Worm (Caenorhabditis elegans) whole organism, midembryonic: ENCODE measurements around the gene Y62H9A.8.

Experiments used
- T22C8.4 ChIP-seq: fragments of 200-800 bp; sonication (Bioruptor generic); IDR thresholded peaks from 2 replicates; pipeline ENCODE4 v1.3.6; 2022; ENCODE audit warnings: missing genetic modification characterization, missing compliant biosample characterization
- cog-1 ChIP-seq: sonication (generic microtip); optimal IDR thresholded peaks from 2 replicates; lab custom pipeline; 2016; ENCODE audit warnings: missing genetic modification characterization, missing compliant biosample characterization
- flt-1 ChIP-seq: fragments of 200-800 bp; sonication (Bioruptor generic); IDR thresholded peaks from 2 replicates; pipeline ENCODE4 v1.3.6; 2022; ENCODE audit warnings: missing genetic modification characterization, missing compliant biosample characterization
- klf-2 ChIP-seq: fragments of 200-800 bp; sonication (Bioruptor generic); conservative IDR thresholded peaks from 2 replicates; pipeline ENCODE4 v1.3.6; 2022; ENCODE audit warnings: missing genetic modification reagents, missing genetic modification characterization, missing compliant biosample characterization
- med-1 ChIP-seq: sonication (generic microtip); optimal IDR thresholded peaks from 2 replicates; lab custom pipeline; 2017; ENCODE audit warnings: missing genetic modification characterization, mild to moderate bottlenecking, missing compliant biosample characterization, antibody characterized with exemption, missing genetic modification reagents; ENCODE audit not compliant: insufficient read depth
- ref-1 ChIP-seq: fragments of 200-800 bp; sonication (Bioruptor generic); conservative IDR thresholded peaks from 2 replicates; pipeline ENCODE4 v1.3.6; 2022; ENCODE audit warnings: missing genetic modification reagents, missing genetic modification characterization, missing compliant biosample characterization
- ztf-29 ChIP-seq: fragments of 200-800 bp; sonication (Bioruptor generic); IDR thresholded peaks from 2 replicates; pipeline ENCODE4 v1.3.6; 2022; ENCODE audit warnings: missing genetic modification reagents, missing genetic modification characterization, missing compliant biosample characterization

DNA sequence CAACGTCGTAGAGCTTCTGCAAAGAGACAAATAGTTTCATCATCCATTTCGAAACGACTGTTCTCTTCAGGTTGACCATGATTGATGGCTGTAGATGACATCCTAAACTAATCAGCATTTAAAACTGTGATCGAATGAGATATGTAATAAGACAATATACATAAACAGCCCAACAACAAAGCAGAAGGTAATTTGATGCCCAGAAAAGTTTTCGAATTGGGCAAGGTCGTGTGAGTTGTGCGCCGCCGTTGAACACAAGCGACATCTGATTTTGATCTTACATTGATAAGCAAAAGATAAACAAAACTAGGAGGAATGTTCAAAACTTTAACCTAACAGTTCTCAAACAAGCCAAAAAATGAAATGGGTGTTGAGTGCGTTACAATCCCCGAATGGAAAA, 6.7 kb downstream of the Y62H9A.8 start, which contains the start of gene Y62H9A.7:
- no peak for TF ChIP-seq ref-1
- no peak for TF ChIP-seq klf-2
- no peak for TF ChIP-seq cog-1 (tag; lab: Kevin White, UChicago)
- no peak for TF ChIP-seq flt-1 (GFP tag; lab: Robert Waterston, UW)
- no peak for TF ChIP-seq ztf-29 (GFP tag; lab: Robert Waterston, UW)
- TF ChIP-seq T22C8.4 (GFP tag; lab: Robert Waterston, UW) = no peak
- TF ChIP-seq med-1 = no peak
